Worm (Caenorhabditis elegans) whole organism, young adult: ENCODE results near the gene C24A3.1.
A peak's percentile ranks its signal among the peaks of the same experiment; 100 is the strongest.

Source experiments
- B0019.2 ChIP-seq: fragments of 200-800 bp; sonication (Bioruptor generic); conservative IDR thresholded peaks from 2 replicates; pipeline ENCODE4 v1.3.6; 2022; ENCODE audit warnings: missing genetic modification reagents, missing genetic modification characterization, missing compliant biosample characterization
- B0261.1 ChIP-seq: sonication (generic microtip); optimal IDR thresholded peaks from 2 replicates; lab custom pipeline; 2016; ENCODE audit warnings: mild to moderate bottlenecking, missing genetic modification characterization, moderate library complexity, missing compliant biosample characterization
- F22D6.2 ChIP-seq: sonication (generic microtip); optimal IDR thresholded peaks from 2 replicates; lab custom pipeline; 2016; ENCODE audit warnings: mild to moderate bottlenecking, missing genetic modification characterization, missing compliant biosample characterization
- F37B4.10 ChIP-seq: fragments of 200-800 bp; sonication (Bioruptor generic); IDR thresholded peaks from 2 replicates; pipeline ENCODE4 v1.3.6; 2022; ENCODE audit warnings: missing genetic modification characterization, missing compliant biosample characterization
- F57C9.4 ChIP-seq: sonication (generic microtip); optimal IDR thresholded peaks from 2 replicates; lab custom pipeline; 2017; ENCODE audit warnings: mild to moderate bottlenecking, missing genetic modification characterization, missing compliant biosample characterization
- Y53F4B.3 ChIP-seq: fragments of 200-800 bp; sonication (Bioruptor generic); IDR thresholded peaks from 2 replicates; pipeline ENCODE4 v1.3.6; 2022; ENCODE audit warnings: missing genetic modification reagents, missing genetic modification characterization, missing compliant biosample characterization
- Y56A3A.18 ChIP-seq: fragments of 200-800 bp; sonication (Bioruptor generic); IDR thresholded peaks from 2 replicates; pipeline ENCODE4 v1.3.6; 2022; ENCODE audit warnings: missing genetic modification reagents, missing genetic modification characterization, missing compliant biosample characterization
- Y79H2A.3 ChIP-seq: fragments of 200-800 bp; sonication (Bioruptor generic); conservative IDR thresholded peaks from 2 replicates; pipeline ENCODE4 v1.3.6; 2022; ENCODE audit warnings: missing genetic modification reagents, missing genetic modification characterization, missing compliant biosample characterization
- ZK185.1 ChIP-seq: sonication (generic microtip); optimal IDR thresholded peaks from 2 replicates; lab custom pipeline; 2016; ENCODE audit warnings: mild to moderate bottlenecking, missing genetic modification characterization, missing compliant biosample characterization; ENCODE audit not compliant: poor library complexity, severe bottlenecking
- ama-1 ChIP-seq, 3 experiments: fragments of 150-350 bp in 1 of 3; sonication (generic microtip) in 2 of 3; optimal IDR thresholded peaks; 2 replicates each; lab custom pipeline; 2014 to 2018; ENCODE audit warnings: missing biosample characterization in 2 of 3, missing genetic modification characterization in 2 of 3, missing genetic modification reagents in 2 of 3
- aptf-2 ChIP-seq: fragments of 200-800 bp; sonication (Bioruptor generic); conservative IDR thresholded peaks from 2 replicates; pipeline ENCODE4 v1.3.6; 2022; ENCODE audit warnings: missing genetic modification reagents, missing genetic modification characterization, missing compliant biosample characterization
- aptf-3 ChIP-seq: fragments of 200-800 bp; sonication (Bioruptor generic); IDR thresholded peaks from 2 replicates; pipeline ENCODE4 v1.3.6; 2022; ENCODE audit warnings: missing genetic modification characterization, missing compliant biosample characterization
- atf-7 ChIP-seq: sonication (generic microtip); optimal IDR thresholded peaks from 2 replicates; lab custom pipeline; 2017; ENCODE audit warnings: mild to moderate bottlenecking, missing genetic modification characterization, missing compliant biosample characterization
- attf-5 ChIP-seq: fragments of 200-800 bp; sonication (Bioruptor generic); optimal IDR thresholded peaks from 2 replicates; lab custom pipeline; 2018; ENCODE audit warnings: mild to moderate bottlenecking, missing genetic modification characterization, missing compliant biosample characterization
- attf-6 ChIP-seq: fragments of 200-800 bp; sonication (Bioruptor generic); IDR thresholded peaks from 2 replicates; pipeline ENCODE4 v1.3.6; 2022; ENCODE audit warnings: missing genetic modification reagents, missing genetic modification characterization, missing compliant biosample characterization
- cebp-1 ChIP-seq, 2 experiments: fragments of 200-800 bp in 1 of 2; sonication (Bioruptor generic) in 1 of 2; sonication (generic microtip) in 1 of 2; IDR thresholded peaks in 1 of 2; optimal IDR thresholded peaks in 1 of 2; 2 replicates each; pipeline versions ENCODE4 v1.3.6 to Lab custom; 2017 to 2022; ENCODE audit warnings: missing compliant biosample characterization in 2 of 2, missing genetic modification characterization in 2 of 2, mild to moderate bottlenecking in 1 of 2, missing genetic modification reagents in 1 of 2, moderate library complexity in 1 of 2
- cebp-2 ChIP-seq: fragments of 200-800 bp; sonication (Bioruptor generic); IDR thresholded peaks from 2 replicates; pipeline ENCODE4 v1.3.6; 2022; ENCODE audit warnings: missing genetic modification characterization, missing compliant biosample characterization
- ceh-100 ChIP-seq: fragments of 200-800 bp; sonication (Bioruptor generic); IDR thresholded peaks from 2 replicates; pipeline ENCODE4 v1.3.6; 2022; ENCODE audit warnings: missing genetic modification reagents, missing genetic modification characterization, missing compliant biosample characterization
- ceh-27 ChIP-seq: fragments of 200-800 bp; sonication (Bioruptor generic); optimal IDR thresholded peaks from 2 replicates; lab custom pipeline; 2018; ENCODE audit warnings: mild to moderate bottlenecking, missing genetic modification characterization, moderate library complexity, missing compliant biosample characterization
- ceh-40 ChIP-seq: fragments of 200-800 bp; sonication (Bioruptor generic); IDR thresholded peaks from 2 replicates; pipeline ENCODE4 v1.3.6; 2022; ENCODE audit warnings: missing genetic modification characterization, missing compliant biosample characterization
- ceh-79 ChIP-seq: sonication (generic microtip); optimal IDR thresholded peaks from 2 replicates; lab custom pipeline; 2017; ENCODE audit warnings: mild to moderate bottlenecking, missing genetic modification characterization, missing compliant biosample characterization
- ceh-91 ChIP-seq: fragments of 200-800 bp; sonication (Bioruptor generic); IDR thresholded peaks from 2 replicates; pipeline ENCODE4 v1.3.6; 2022; ENCODE audit warnings: missing genetic modification reagents, missing genetic modification characterization, missing compliant biosample characterization
- chd-7 ChIP-seq: sonication (generic microtip); optimal IDR thresholded peaks from 2 replicates; lab custom pipeline; 2016; ENCODE audit warnings: mild to moderate bottlenecking, missing genetic modification characterization, moderate library complexity, missing compliant biosample characterization
- die-1 ChIP-seq: sonication (generic microtip); optimal IDR thresholded peaks from 2 replicates; lab custom pipeline; 2016; ENCODE audit warnings: missing genotype, mild to moderate bottlenecking, missing genetic modification characterization, missing compliant biosample characterization
- ekl-4 ChIP-seq: fragments of 200-800 bp; sonication (Bioruptor generic); IDR thresholded peaks from 2 replicates; pipeline ENCODE4 v1.3.6; 2022; ENCODE audit warnings: missing genetic modification reagents, missing genetic modification characterization, missing compliant biosample characterization
- ets-4 ChIP-seq: fragments of 200-800 bp; sonication (Bioruptor generic); optimal IDR thresholded peaks from 2 replicates; lab custom pipeline; 2018; ENCODE audit warnings: mild to moderate bottlenecking, missing genetic modification characterization, missing compliant biosample characterization
- lag-1 ChIP-seq: fragments of 200-800 bp; sonication (Bioruptor generic); IDR thresholded peaks from 2 replicates; pipeline ENCODE4 v1.3.6; 2022; ENCODE audit warnings: missing genetic modification reagents, missing genetic modification characterization, missing compliant biosample characterization
- let-607 ChIP-seq, 2 experiments: fragments of 200-800 bp in 1 of 2; sonication (Bioruptor generic) in 1 of 2; sonication (generic microtip) in 1 of 2; optimal IDR thresholded peaks; 2 replicates each; lab custom pipeline; 2016 to 2018; ENCODE audit warnings: mild to moderate bottlenecking in 2 of 2, missing compliant biosample characterization in 2 of 2, missing genetic modification characterization in 2 of 2, moderate library complexity in 2 of 2, missing genotype in 1 of 2
- lin-40 ChIP-seq: sonication (generic microtip); optimal IDR thresholded peaks from 2 replicates; lab custom pipeline; 2016; ENCODE audit warnings: missing genetic modification characterization, mild to moderate bottlenecking, missing compliant biosample characterization, missing genotype, missing genetic modification reagents
- lir-1 ChIP-seq: fragments of 200-800 bp; sonication (Bioruptor generic); conservative IDR thresholded peaks from 2 replicates; pipeline ENCODE4 v1.3.6; 2022; ENCODE audit warnings: missing genetic modification reagents, missing genetic modification characterization, missing compliant biosample characterization
- madf-3 ChIP-seq: fragments of 200-800 bp; sonication (Bioruptor generic); IDR thresholded peaks from 2 replicates; pipeline ENCODE4 v1.3.6; 2022; ENCODE audit warnings: missing genetic modification reagents, missing genetic modification characterization, missing compliant biosample characterization
- mcd-1 ChIP-seq: fragments of 200-800 bp; sonication (Bioruptor generic); IDR thresholded peaks from 2 replicates; pipeline ENCODE4 v1.3.6; 2022; ENCODE audit warnings: missing genetic modification reagents, missing genetic modification characterization, missing compliant biosample characterization
- pbrm-1 ChIP-seq: fragments of 200-800 bp; sonication (Bioruptor generic); IDR thresholded peaks from 2 replicates; pipeline ENCODE4 v1.3.6; 2022; ENCODE audit warnings: missing genetic modification reagents, missing genetic modification characterization, missing compliant biosample characterization
- pha-4 ChIP-seq: fragments of 150-350 bp; sonication (generic microtip); optimal IDR thresholded peaks from 2 replicates; lab custom pipeline; 2014; ENCODE audit warnings: missing biosample characterization, missing genetic modification reagents, missing genetic modification characterization
- rec-8 ChIP-seq, 2 experiments: sonication (generic microtip); optimal IDR thresholded peaks; 2 replicates each; lab custom pipeline; 2016; ENCODE audit warnings: mild to moderate bottlenecking in 2 of 2, missing genetic modification characterization in 2 of 2, missing genetic modification reagents in 2 of 2, missing genotype in 2 of 2, missing biosample characterization in 1 of 2, missing compliant biosample characterization in 1 of 2, moderate library complexity in 1 of 2
- repo-1 ChIP-seq: sonication (generic microtip); optimal IDR thresholded peaks from 2 replicates; lab custom pipeline; 2017; ENCODE audit warnings: mild to moderate bottlenecking, missing genetic modification characterization, missing compliant biosample characterization
- rpc-1 ChIP-seq, 2 experiments: fragments of 150-350 bp in 1 of 2; sonication (generic microtip) in 1 of 2; optimal IDR thresholded peaks; 2 replicates each; lab custom pipeline; 2014 to 2018; ENCODE audit warnings: missing biosample characterization in 1 of 2, missing genetic modification characterization in 1 of 2, missing genetic modification reagents in 1 of 2, missing genotype in 1 of 2
- sea-2 ChIP-seq: fragments of 200-800 bp; sonication (Bioruptor generic); IDR thresholded peaks from 2 replicates; pipeline ENCODE4 v1.3.6; 2022; ENCODE audit warnings: missing genetic modification characterization, missing compliant biosample characterization
- snpc-3.4 ChIP-seq: sonication (generic microtip); optimal IDR thresholded peaks from 2 replicates; lab custom pipeline; 2017; ENCODE audit warnings: missing genetic modification characterization, mild to moderate bottlenecking, missing compliant biosample characterization, antibody characterized with exemption, moderate library complexity, missing genotype, missing genetic modification reagents
- tlf-1 ChIP-seq: fragments of 200-800 bp; sonication (Bioruptor generic); optimal IDR thresholded peaks from 2 replicates; lab custom pipeline; 2018; ENCODE audit warnings: mild to moderate bottlenecking, missing genetic modification characterization, missing compliant biosample characterization
- unc-62 ChIP-seq: fragments of 150-350 bp; optimal IDR thresholded peaks from 2 replicates; lab custom pipeline; 2014; ENCODE audit warnings: missing biosample characterization, missing genetic modification reagents, missing genetic modification characterization
- xnd-1 ChIP-seq: sonication (generic microtip); optimal IDR thresholded peaks from 2 replicates; lab custom pipeline; 2016; ENCODE audit warnings: missing genotype, missing genetic modification reagents, missing genetic modification characterization, missing compliant biosample characterization
- zfh-2 ChIP-seq: fragments of 200-800 bp; sonication (Bioruptor generic); conservative IDR thresholded peaks from 2 replicates; pipeline ENCODE4 v1.3.6; 2022; ENCODE audit warnings: missing genetic modification reagents, missing genetic modification characterization, missing compliant biosample characterization
- ztf-18 ChIP-seq: sonication (generic microtip); optimal IDR thresholded peaks from 2 replicates; lab custom pipeline; 2016; ENCODE audit warnings: missing genotype, mild to moderate bottlenecking, missing genetic modification characterization, missing compliant biosample characterization
- ztf-28 ChIP-seq: fragments of 200-800 bp; sonication (Bioruptor generic); IDR thresholded peaks from 2 replicates; pipeline ENCODE4 v1.3.6; 2022; ENCODE audit warnings: missing genetic modification reagents, missing genetic modification characterization, missing compliant biosample characterization
- ztf-3 ChIP-seq: fragments of 200-800 bp; sonication (Bioruptor generic); optimal IDR thresholded peaks from 2 replicates; lab custom pipeline; 2018; ENCODE audit warnings: mild to moderate bottlenecking, missing genetic modification characterization, missing compliant biosample characterization
- ztf-6 ChIP-seq: fragments of 200-800 bp; sonication (Bioruptor generic); IDR thresholded peaks from 2 replicates; pipeline ENCODE4 v1.3.6; 2022; ENCODE audit warnings: missing genetic modification reagents, missing genetic modification characterization, missing compliant biosample characterization

Gene C24A3.1

ce11 chrX:9024270-9024669 is 25.4 kb downstream of the C24A3.1 start (continued):
- peak; percentile 93 for TF ChIP-seq Y56A3A.18 (GFP tag; lab: Robert Waterston, UW)
- TF ChIP-seq ztf-28, result no peak
- TF ChIP-seq F57C9.4 (tag; lab: Kevin White, UChicago), result no peak
- no peak for TF ChIP-seq ets-4
- peak; percentile 81 for TF ChIP-seq ceh-79 (tag; lab: Kevin White, UChicago)
- no peak for TF ChIP-seq repo-1 (tag; lab: Kevin White, UChicago)
- no peak for TF ChIP-seq tlf-1 (GFP tag; lab: Kevin White, UChicago)
- peak; percentile 78 for TF ChIP-seq ztf-18 (tag; lab: Kevin White, UChicago)
- TF ChIP-seq pbrm-1 (GFP tag; lab: Robert Waterston, UW), result peak; percentile 78; the same call in 1 of the 2 replicates
- no peak for TF ChIP-seq ztf-3 (GFP tag; lab: Kevin White, UChicago)
- no peak for TF ChIP-seq chd-7
- no peak for TF ChIP-seq sea-2
- TF ChIP-seq lag-1 (GFP tag; lab: Robert Waterston, UW), result no peak
- TF ChIP-seq ztf-6, result 0 out of 2 replicates have a peak, but pooled peaks have one; percentile 29
- peak; percentile 71 for TF ChIP-seq ZK185.1
- TF ChIP-seq rec-8 (tag; optimal IDR thresholded peaks at IDR 0.05; lab: Kevin White, UChicago), result peak; percentile 84 to 94
- peak; percentile 30 for TF ChIP-seq atf-7 (tag; lab: Kevin White, UChicago)
- peak; percentile 50 for TF ChIP-seq attf-5 (GFP tag; lab: Kevin White, UChicago)
- TF ChIP-seq ekl-4 (GFP tag; lab: Robert Waterston, UW), result peak; percentile 76; the same call in 1 of the 2 replicates
- TF ChIP-seq mcd-1 (GFP tag; lab: Robert Waterston, UW), result no peak
- TF ChIP-seq pha-4 (tag; lab: Kevin White, UChicago), result no peak
- TF ChIP-seq lir-1 (GFP tag; lab: Robert Waterston, UW), result no peak
- no peak for TF ChIP-seq zfh-2 (GFP tag; lab: Robert Waterston, UW)
- TF ChIP-seq aptf-2 (GFP tag; lab: Robert Waterston, UW), result no peak
- peak; percentile 64 for TF ChIP-seq ceh-100 (GFP tag; lab: Robert Waterston, UW)
- no peak for TF ChIP-seq aptf-3 (GFP tag; lab: Robert Waterston, UW)
- 0 out of 2 replicates have a peak, but pooled peaks have one; percentile 8 for TF ChIP-seq Y79H2A.3 (GFP tag; lab: Robert Waterston, UW)
- no peak for TF ChIP-seq cebp-1 (GFP tag; IDR thresholded peaks at IDR 0.05; lab: Robert Waterston, UW)
- TF ChIP-seq cebp-1 (tag; optimal IDR thresholded peaks at IDR 0.05; lab: Kevin White, UChicago), result no peak
- peak; percentile 90 for TF ChIP-seq B0261.1 (tag; lab: Kevin White, UChicago)
- TF ChIP-seq ceh-27 (GFP tag; lab: Kevin White, UChicago), result peak; percentile 19
- TF ChIP-seq Y53F4B.3 (GFP tag; lab: Robert Waterston, UW), result no peak
- TF ChIP-seq let-607 (tag; optimal IDR thresholded peaks at IDR 0.05; lab: Kevin White, UChicago), result peak; percentile 47 to 50
- TF ChIP-seq F37B4.10 (GFP tag; lab: Robert Waterston, UW), result no peak
- TF ChIP-seq lin-40 (tag; lab: Kevin White, UChicago), result no peak
- TF ChIP-seq xnd-1, result no peak
- TF ChIP-seq ama-1 (optimal IDR thresholded peaks at IDR 0.05; lab: Kevin White, UChicago), result no peak
- peak; percentile 83 to 92 for TF ChIP-seq ama-1 (GFP tag; optimal IDR thresholded peaks at IDR 0.05; lab: Kevin White, UChicago)
- TF ChIP-seq unc-62 (GFP tag; lab: Kevin White, UChicago), result no peak
- peak; percentile 97 for TF ChIP-seq die-1 (tag; lab: Kevin White, UChicago)
- peak; percentile 31 for TF ChIP-seq F22D6.2 (tag; lab: Kevin White, UChicago)
- no peak for TF ChIP-seq ceh-91
- peak; percentile 98 for TF ChIP-seq rpc-1 (optimal IDR thresholded peaks at IDR 0.05; lab: Kevin White, UChicago)
- peak; percentile 100 for TF ChIP-seq rpc-1 (tag; optimal IDR thresholded peaks at IDR 0.05; lab: Kevin White, UChicago)
- no peak for TF ChIP-seq attf-6
- peak; percentile 32 for TF ChIP-seq snpc-3.4 (tag; lab: Kevin White, UChicago)
- peak; percentile 38; the same call in 1 of the 2 replicates for TF ChIP-seq B0019.2 (GFP tag; lab: Robert Waterston, UW)
- TF ChIP-seq madf-3 (GFP tag; lab: Robert Waterston, UW), result 0 out of 2 replicates have a peak, but pooled peaks have one; percentile 48
- 0 out of 2 replicates have a peak, but pooled peaks have one; percentile 71 for TF ChIP-seq ceh-40
- TF ChIP-seq cebp-2, result peak; percentile 93
